Worm (Caenorhabditis elegans) whole organism, L4 larva: ENCODE results near the gene T10F2.5.
A peak's percentile ranks its signal among the peaks of the same experiment; 100 is the strongest.

Experiments used
- F10B5.3 ChIP-seq: sonication (generic microtip); optimal IDR thresholded peaks from 2 replicates; lab custom pipeline; 2016; ENCODE audit warnings: mild to moderate bottlenecking, missing genetic modification characterization, missing compliant biosample characterization
- F49E8.2 ChIP-seq: sonication (generic microtip); optimal IDR thresholded peaks from 2 replicates; lab custom pipeline; 2016; ENCODE audit warnings: missing compliant biosample characterization, mild to moderate bottlenecking, missing genetic modification characterization, borderline replicate concordance
- R02D3.7 ChIP-seq: fragments of 150-350 bp; sonication (generic microtip); optimal IDR thresholded peaks from 3 replicates; lab custom pipeline; 2014; ENCODE audit warnings: missing biosample characterization, missing genetic modification characterization
- Y48G9A.11 ChIP-seq: fragments of 200-800 bp; sonication (Bioruptor generic); IDR thresholded peaks from 2 replicates; pipeline ENCODE4 v1.3.6; 2022; ENCODE audit warnings: missing genetic modification reagents, missing genetic modification characterization, missing compliant biosample characterization
- aha-1 ChIP-seq: fragments of 150-350 bp; peaks from one replicate; lab custom pipeline; 2014; ENCODE audit warnings: missing biosample characterization, missing genetic modification characterization
- ama-1 ChIP-seq: fragments of 150-350 bp; optimal IDR thresholded peaks from 2 replicates; lab custom pipeline; 2014; ENCODE audit warnings: inconsistent platforms, mixed read lengths
- ceh-20 ChIP-seq: fragments of 200-800 bp; sonication (Bioruptor generic); IDR thresholded peaks from 2 replicates; pipeline ENCODE4 v1.3.6; 2022; ENCODE audit warnings: missing genetic modification reagents, missing genetic modification characterization, missing compliant biosample characterization
- ceh-28 ChIP-seq: fragments of 150-350 bp; optimal IDR thresholded peaks from 2 replicates; lab custom pipeline; 2014; ENCODE audit warnings: missing biosample characterization, missing genetic modification reagents, missing genetic modification characterization
- ceh-32 ChIP-seq: sonication (generic microtip); optimal IDR thresholded peaks from 2 replicates; lab custom pipeline; 2016; ENCODE audit warnings: mild to moderate bottlenecking, missing genetic modification characterization, missing compliant biosample characterization; ENCODE audit not compliant: poor library complexity
- ceh-44 ChIP-seq: fragments of 200-800 bp; sonication (Bioruptor generic); IDR thresholded peaks from 2 replicates; pipeline ENCODE4 v1.3.6; 2022; ENCODE audit warnings: missing genetic modification reagents, missing genetic modification characterization, missing compliant biosample characterization
- ceh-62 ChIP-seq: sonication (generic microtip); optimal IDR thresholded peaks from 2 replicates; lab custom pipeline; 2017; ENCODE audit warnings: missing biosample characterization, missing genetic modification characterization
- ces-1 ChIP-seq: fragments of 150-350 bp; sonication (generic microtip); optimal IDR thresholded peaks from 4 replicates; lab custom pipeline; 2014; ENCODE audit warnings: missing biosample characterization, missing genetic modification reagents, missing genetic modification characterization
- ctbp-1 ChIP-seq: fragments of 200-800 bp; sonication (Bioruptor generic); IDR thresholded peaks from 2 replicates; pipeline ENCODE4 v1.3.6; 2022; ENCODE audit warnings: missing genetic modification reagents, missing genetic modification characterization, missing compliant biosample characterization
- daf-8 ChIP-seq: fragments of 200-800 bp; sonication (Bioruptor generic); IDR thresholded peaks from 2 replicates; pipeline ENCODE4 v1.3.6; 2022; ENCODE audit warnings: missing genetic modification characterization, missing compliant biosample characterization
- dmd-8 ChIP-seq: fragments of 200-800 bp; sonication (Bioruptor generic); IDR thresholded peaks from 2 replicates; pipeline ENCODE4 v1.3.6; 2022; ENCODE audit warnings: missing genetic modification characterization, missing compliant biosample characterization
- dmd-9 ChIP-seq: fragments of 200-800 bp; sonication (Bioruptor generic); IDR thresholded peaks from 2 replicates; pipeline ENCODE4 v1.3.6; 2022; ENCODE audit warnings: missing genetic modification reagents, missing genetic modification characterization, missing compliant biosample characterization
- dpl-1 ChIP-seq: fragments of 150-350 bp; optimal IDR thresholded peaks from 2 replicates; lab custom pipeline; 2014; ENCODE audit warnings: missing biosample characterization, missing genetic modification reagents, missing genetic modification characterization
- dve-1 ChIP-seq: sonication (generic microtip); optimal IDR thresholded peaks from 2 replicates; lab custom pipeline; 2017; ENCODE audit warnings: antibody characterized with exemption, mild to moderate bottlenecking, missing genetic modification characterization, missing compliant biosample characterization; ENCODE audit not compliant: insufficient read depth
- egl-43 ChIP-seq: fragments of 200-800 bp; sonication (Bioruptor generic); IDR thresholded peaks from 2 replicates; pipeline ENCODE4 v1.3.6; 2022; ENCODE audit warnings: missing genetic modification reagents, missing genetic modification characterization, missing compliant biosample characterization
- fkh-10 ChIP-seq: fragments of 150-350 bp; optimal IDR thresholded peaks from 2 replicates; lab custom pipeline; 2014; ENCODE audit warnings: missing biosample characterization, missing genetic modification reagents, missing genetic modification characterization
- fos-1 ChIP-seq: fragments of 150-350 bp; optimal IDR thresholded peaks from 2 replicates; lab custom pipeline; 2014; ENCODE audit warnings: missing biosample characterization, missing genetic modification characterization
- gei-8 ChIP-seq: fragments of 200-800 bp; sonication (Bioruptor generic); optimal IDR thresholded peaks from 2 replicates; lab custom pipeline; 2018; ENCODE audit warnings: mild to moderate bottlenecking, missing genetic modification characterization, missing compliant biosample characterization
- hlh-11 ChIP-seq: fragments of 200-800 bp; sonication (Bioruptor generic); optimal IDR thresholded peaks from 2 replicates; lab custom pipeline; 2018; ENCODE audit warnings: mild to moderate bottlenecking, missing genetic modification characterization, missing compliant biosample characterization
- lim-7 ChIP-seq: fragments of 200-800 bp; sonication (Bioruptor generic); IDR thresholded peaks from 2 replicates; pipeline ENCODE4 v1.3.6; 2022; ENCODE audit warnings: missing genetic modification characterization, missing compliant biosample characterization
- lin-1 ChIP-seq: fragments of 200-800 bp; sonication (Bioruptor generic); IDR thresholded peaks from 2 replicates; pipeline ENCODE4 v1.3.6; 2022; ENCODE audit warnings: missing genetic modification reagents, missing genetic modification characterization, missing compliant biosample characterization
- lin-13 ChIP-seq: fragments of 150-350 bp; optimal IDR thresholded peaks from 2 replicates; lab custom pipeline; 2014; ENCODE audit warnings: missing biosample characterization, missing genetic modification reagents, missing genetic modification characterization
- lin-29 ChIP-seq: fragments of 200-800 bp; sonication (Bioruptor generic); IDR thresholded peaks from 2 replicates; pipeline ENCODE4 v1.3.6; 2022; ENCODE audit warnings: missing genetic modification reagents, missing genetic modification characterization, missing compliant biosample characterization
- lin-39 ChIP-seq: fragments of 150-350 bp; optimal IDR thresholded peaks from 2 replicates; lab custom pipeline; 2014; ENCODE audit warnings: missing biosample characterization, missing genetic modification reagents, missing genetic modification characterization
- lir-3 ChIP-seq: sonication (generic microtip); optimal IDR thresholded peaks from 2 replicates; lab custom pipeline; 2016; ENCODE audit warnings: mild to moderate bottlenecking, missing genetic modification characterization, missing compliant biosample characterization
- madf-5 ChIP-seq, 2 experiments: fragments of 200-800 bp; sonication (Bioruptor generic); IDR thresholded peaks; 2 replicates each; pipeline ENCODE4 v1.3.6; 2022; ENCODE audit warnings: missing compliant biosample characterization in 2 of 2, missing genetic modification characterization in 2 of 2
- mdl-1 ChIP-seq, 2 experiments: fragments of 150-350 bp in 1 of 2; sonication (generic microtip) in 1 of 2; optimal IDR thresholded peaks; 2 replicates each; lab custom pipeline; 2014 to 2017; ENCODE audit warnings: missing biosample characterization in 2 of 2, missing genetic modification characterization in 2 of 2
- mep-1 ChIP-seq: fragments of 150-350 bp; sonication (generic microtip); optimal IDR thresholded peaks from 3 replicates; lab custom pipeline; 2014; ENCODE audit warnings: missing biosample characterization, missing genetic modification characterization
- mxl-2 ChIP-seq: fragments of 200-800 bp; sonication (Bioruptor generic); conservative IDR thresholded peaks from 2 replicates; pipeline ENCODE4 v1.3.6; 2022; ENCODE audit warnings: missing genetic modification reagents, missing genetic modification characterization, missing compliant biosample characterization
- mxl-3 ChIP-seq: fragments of 200-800 bp; sonication (Bioruptor generic); optimal IDR thresholded peaks from 2 replicates; lab custom pipeline; 2018; ENCODE audit warnings: mild to moderate bottlenecking, missing genetic modification characterization, missing compliant biosample characterization
- nhr-11 ChIP-seq: fragments of 150-350 bp; optimal IDR thresholded peaks from 2 replicates; lab custom pipeline; 2014; ENCODE audit warnings: missing biosample characterization, missing genetic modification characterization
- nhr-25 ChIP-seq: sonication (generic microtip); optimal IDR thresholded peaks from 2 replicates; lab custom pipeline; 2017; ENCODE audit warnings: missing genetic modification characterization, mild to moderate bottlenecking, missing compliant biosample characterization, antibody characterized with exemption, moderate library complexity, borderline replicate concordance; ENCODE audit not compliant: insufficient read depth
- nhr-48 ChIP-seq: sonication (generic microtip); optimal IDR thresholded peaks from 2 replicates; lab custom pipeline; 2016; ENCODE audit warnings: mild to moderate bottlenecking, missing genetic modification characterization, missing compliant biosample characterization
- nhr-6 ChIP-seq: fragments of 150-350 bp; optimal IDR thresholded peaks from 2 replicates; lab custom pipeline; 2014; ENCODE audit warnings: missing biosample characterization, missing genetic modification characterization
- nhr-77 ChIP-seq: fragments of 150-350 bp; optimal IDR thresholded peaks from 2 replicates; lab custom pipeline; 2014; ENCODE audit warnings: missing biosample characterization, missing genetic modification characterization
- php-3 ChIP-seq: fragments of 200-800 bp; sonication (Bioruptor generic); IDR thresholded peaks from 2 replicates; pipeline ENCODE4 v1.3.6; 2022; ENCODE audit warnings: missing genetic modification reagents, missing genetic modification characterization, missing compliant biosample characterization
- rbr-2 ChIP-seq: sonication (generic microtip); optimal IDR thresholded peaks from 2 replicates; lab custom pipeline; 2016; ENCODE audit warnings: missing genotype, missing genetic modification characterization, missing compliant biosample characterization
- saeg-2 ChIP-seq: fragments of 200-800 bp; sonication (Bioruptor generic); IDR thresholded peaks from 2 replicates; pipeline ENCODE4 v1.3.6; 2022; ENCODE audit warnings: missing genetic modification reagents, missing genetic modification characterization, missing compliant biosample characterization
- set-16 ChIP-seq: fragments of 200-800 bp; sonication (Bioruptor generic); IDR thresholded peaks from 2 replicates; pipeline ENCODE4 v1.3.6; 2022; ENCODE audit warnings: missing genetic modification reagents, missing genetic modification characterization, missing compliant biosample characterization
- snpc-4 ChIP-seq: fragments of 150-350 bp; optimal IDR thresholded peaks from 2 replicates; lab custom pipeline; 2014; ENCODE audit warnings: missing biosample characterization, missing genetic modification characterization
- tra-1 ChIP-seq: fragments of 200-800 bp; sonication (Bioruptor generic); IDR thresholded peaks from 2 replicates; pipeline ENCODE4 v1.3.6; 2022; ENCODE audit warnings: missing genetic modification reagents, missing genetic modification characterization, missing compliant biosample characterization
- unc-62 ChIP-seq, 3 experiments: fragments of 150-350 bp in 1 of 3; sonication (generic microtip); optimal IDR thresholded peaks in 2 of 3; peaks in 1 of 3; 1 replicate in 1 of 3; 2 replicates in 2 of 3; lab custom pipeline; 2014 to 2017; ENCODE audit warnings: missing biosample characterization in 3 of 3, missing genetic modification characterization in 3 of 3, missing genetic modification reagents in 3 of 3, missing genotype in 1 of 3
- zfp-2 ChIP-seq: sonication (generic microtip); optimal IDR thresholded peaks from 2 replicates; lab custom pipeline; 2016; ENCODE audit warnings: mild to moderate bottlenecking, missing genetic modification characterization, missing compliant biosample characterization
- zfp-3 ChIP-seq: fragments of 200-800 bp; sonication (Bioruptor generic); conservative IDR thresholded peaks from 2 replicates; pipeline ENCODE4 v1.3.6; 2022; ENCODE audit warnings: missing genetic modification reagents, missing genetic modification characterization, missing compliant biosample characterization
- zip-11 ChIP-seq: fragments of 200-800 bp; sonication (Bioruptor generic); IDR thresholded peaks from 2 replicates; pipeline ENCODE4 v1.3.6; 2022; ENCODE audit warnings: missing genetic modification characterization, missing compliant biosample characterization
- zip-2 ChIP-seq: fragments of 150-350 bp; optimal IDR thresholded peaks from 2 replicates; lab custom pipeline; 2014; ENCODE audit warnings: missing biosample characterization, missing genetic modification characterization
- ztf-7 ChIP-seq: fragments of 150-350 bp; optimal IDR thresholded peaks from 2 replicates; lab custom pipeline; 2014; ENCODE audit warnings: missing biosample characterization, missing genetic modification characterization

Gene T10F2.5

DNA sequence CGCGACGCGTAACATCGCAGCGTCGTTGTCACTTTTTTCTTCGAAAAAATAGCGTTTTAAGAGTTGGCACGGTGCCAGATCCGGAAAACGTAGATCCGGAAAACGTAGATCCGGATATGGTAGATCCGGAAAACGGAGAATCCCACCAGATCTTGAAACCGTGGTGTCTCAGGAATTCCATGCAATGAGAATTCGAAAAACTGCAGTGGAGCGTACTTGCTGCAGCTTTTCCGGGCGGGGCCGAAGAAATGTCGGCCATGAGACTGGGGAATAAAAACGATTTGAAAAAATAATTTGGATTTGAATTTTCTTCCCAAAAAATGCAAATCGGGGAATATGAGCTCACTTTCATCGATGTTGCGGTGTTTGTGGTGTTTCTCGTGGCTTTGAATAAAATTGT, 13.1 kb upstream of the T10F2.5 start, which contains the start of gene K10D2.5 (continued):
- TF ChIP-seq nhr-25 (peak; percentile 71), dpl-1 (GFP tag; lab: Kevin White, UChicago) (peak; percentile 88), ceh-62 (tag; lab: Kevin White, UChicago) (no peak), gei-8 (GFP tag; lab: Kevin White, UChicago) (no peak), set-16 (GFP tag; lab: Robert Waterston, UW) (peak; percentile 68), lim-7 (GFP tag; lab: Robert Waterston, UW) (peak; percentile 58; the same call in 1 of the 2 replicates), ceh-32 (tag; lab: Kevin White, UChicago) (no peak), ctbp-1 (peak; percentile 73), R02D3.7 (tag; lab: Kevin White, UChicago) (no peak), fos-1 (tag; lab: Kevin White, UChicago) (no peak), tra-1 (peak; percentile 97), rbr-2 (tag; lab: Kevin White, UChicago) (peak; percentile 91), zfp-3 (GFP tag; lab: Robert Waterston, UW) (peak; percentile 85), dmd-8 (GFP tag; lab: Robert Waterston, UW) (no peak), ztf-7 (no peak), unc-62 (GFP tag; optimal IDR thresholded peaks at IDR 0.05 in 1 of 2; lab: Kevin White, UChicago) (peak in 1 of 2 experiments; percentile 91), unc-62 (tag; optimal IDR thresholded peaks at IDR 0.05; lab: Kevin White, UChicago) (no peak), ceh-20 (GFP tag; lab: Robert Waterston, UW) (peak; percentile 93), daf-8 (GFP tag; lab: Robert Waterston, UW) (no peak), lin-39 (tag; lab: Kevin White, UChicago) (no peak), zip-2 (tag; lab: Kevin White, UChicago) (no peak), lin-1 (GFP tag; lab: Robert Waterston, UW) (peak; percentile 54), dve-1 (tag; lab: Kevin White, UChicago) (peak; percentile 68), nhr-77 (tag; lab: Kevin White, UChicago) (peak; percentile 87), egl-43 (GFP tag; lab: Robert Waterston, UW) (peak; percentile 83), mxl-3 (GFP tag; lab: Kevin White, UChicago) (peak; percentile 95), dmd-9 (GFP tag; lab: Robert Waterston, UW) (peak; percentile 97), nhr-11 (tag; lab: Kevin White, UChicago) (peak; percentile 84), ceh-44 (GFP tag; lab: Robert Waterston, UW) (peak; percentile 99), snpc-4 (tag; lab: Kevin White, UChicago) (no peak), madf-5 (GFP tag; IDR thresholded peaks at IDR 0.05; lab: Robert Waterston, UW) (peak; percentile 97), F10B5.3 (tag; lab: Kevin White, UChicago) (no peak), mxl-2 (GFP tag; lab: Robert Waterston, UW) (peak; percentile 83; the same call in 1 of the 2 replicates), zfp-2 (tag; lab: Kevin White, UChicago) (peak; percentile 40), ama-1 (lab: Kevin White, UChicago) (no peak), lin-13 (GFP tag; lab: Kevin White, UChicago) (peak; percentile 95), mdl-1 (tag; optimal IDR thresholded peaks at IDR 0.05; lab: Kevin White, UChicago) (peak in 1 of 2 experiments; percentile 29), hlh-11 (tag; lab: Kevin White, UChicago) (peak; percentile 76), php-3 (peak; percentile 62), Y48G9A.11 (peak; percentile 93), aha-1 (peak; percentile 85), saeg-2 (GFP tag; lab: Robert Waterston, UW) (0 out of 2 replicates have a peak, but pooled peaks have one; percentile 60), nhr-48 (tag; lab: Kevin White, UChicago) (no peak), ceh-28 (tag; lab: Kevin White, UChicago) (no peak), F49E8.2 (tag; lab: Kevin White, UChicago) (peak; percentile 82), lin-29 (peak; percentile 55; the same call in 1 of the 2 replicates), mep-1 (tag; lab: Kevin White, UChicago) (peak; percentile 92), ces-1 (GFP tag; lab: Kevin White, UChicago) (peak; percentile 17), nhr-6 (tag; lab: Kevin White, UChicago) (peak; percentile 88), fkh-10 (peak; percentile 24), zip-11 (GFP tag; lab: Robert Waterston, UW) (no peak), lir-3 (tag; lab: Kevin White, UChicago) (peak; percentile 4)
